Worm (Caenorhabditis elegans) whole organism, mixed stage, embryonic: ENCODE results near the gene piki-1.

Experiments used
- M03D4.4 ChIP-seq: sonication (generic microtip); optimal IDR thresholded peaks from 2 replicates; lab custom pipeline; 2017; ENCODE audit warnings: mild to moderate bottlenecking, missing genetic modification characterization, missing compliant biosample characterization
- bed-3 ChIP-seq: fragments of 200-800 bp; sonication (Bioruptor generic); optimal IDR thresholded peaks from 3 replicates; lab custom pipeline; 2018; ENCODE audit warnings: mild to moderate bottlenecking, missing genetic modification characterization, moderate library complexity, missing compliant biosample characterization
- blmp-1 ChIP-seq: fragments of 150-350 bp; optimal IDR thresholded peaks from 2 replicates; lab custom pipeline; 2014; ENCODE audit warnings: missing biosample characterization, missing genetic modification characterization
- ceh-39 ChIP-seq: fragments of 150-350 bp; optimal IDR thresholded peaks from 2 replicates; lab custom pipeline; 2014; ENCODE audit warnings: missing biosample characterization, missing genetic modification characterization
- ceh-43 ChIP-seq: fragments of 200-800 bp; sonication (Bioruptor generic); optimal IDR thresholded peaks from 2 replicates; lab custom pipeline; 2018; ENCODE audit warnings: mild to moderate bottlenecking, missing genetic modification characterization, moderate library complexity, missing compliant biosample characterization
- ceh-83 ChIP-seq: fragments of 200-800 bp; sonication (Bioruptor generic); optimal IDR thresholded peaks from 2 replicates; lab custom pipeline; 2018; ENCODE audit warnings: mild to moderate bottlenecking, missing genetic modification characterization, missing compliant biosample characterization
- ces-1 ChIP-seq: fragments of 150-350 bp; optimal IDR thresholded peaks from 2 replicates; lab custom pipeline; 2014; ENCODE audit warnings: missing biosample characterization, missing genetic modification reagents, missing genetic modification characterization
- cnd-1 ChIP-seq: fragments of 200-800 bp; sonication (Bioruptor generic); optimal IDR thresholded peaks from 2 replicates; lab custom pipeline; 2018; ENCODE audit warnings: mild to moderate bottlenecking, missing genetic modification characterization, missing compliant biosample characterization
- drap-1 ChIP-seq: fragments of 200-800 bp; sonication (Bioruptor generic); optimal IDR thresholded peaks from 3 replicates; lab custom pipeline; 2018; ENCODE audit warnings: mild to moderate bottlenecking, missing genetic modification characterization, missing compliant biosample characterization
- elt-1 ChIP-seq: sonication (generic microtip); optimal IDR thresholded peaks from 2 replicates; lab custom pipeline; 2017; ENCODE audit warnings: missing genetic modification characterization, mild to moderate bottlenecking, missing compliant biosample characterization, antibody characterized with exemption, moderate library complexity, borderline replicate concordance; ENCODE audit not compliant: insufficient read depth
- elt-3 ChIP-seq: fragments of 150-350 bp; optimal IDR thresholded peaks from 2 replicates; lab custom pipeline; 2014; ENCODE audit warnings: missing biosample characterization, missing genetic modification characterization
- flh-1 ChIP-seq: fragments of 200-800 bp; sonication (Bioruptor generic); optimal IDR thresholded peaks from 2 replicates; lab custom pipeline; 2018; ENCODE audit warnings: mild to moderate bottlenecking, missing genetic modification characterization, moderate library complexity, missing compliant biosample characterization
- ham-2 ChIP-seq: fragments of 200-800 bp; sonication (Bioruptor generic); optimal IDR thresholded peaks from 2 replicates; lab custom pipeline; 2018; ENCODE audit warnings: mild to moderate bottlenecking, missing genetic modification characterization, missing compliant biosample characterization
- hlh-1 ChIP-seq: fragments of 150-350 bp; optimal IDR thresholded peaks from 2 replicates; lab custom pipeline; 2014; ENCODE audit warnings: missing biosample characterization, missing genetic modification reagents, missing genetic modification characterization
- lin-13 ChIP-seq: fragments of 150-350 bp; optimal IDR thresholded peaks from 2 replicates; lab custom pipeline; 2014; ENCODE audit warnings: missing biosample characterization, missing genetic modification characterization
- lin-32 ChIP-seq: fragments of 200-800 bp; sonication (Bioruptor generic); optimal IDR thresholded peaks from 2 replicates; lab custom pipeline; 2018; ENCODE audit warnings: mild to moderate bottlenecking, missing genetic modification characterization, missing compliant biosample characterization
- lsy-2 ChIP-seq: fragments of 150-350 bp; optimal IDR thresholded peaks from 2 replicates; lab custom pipeline; 2014; ENCODE audit warnings: missing biosample characterization, missing genetic modification characterization
- mab-5 ChIP-seq: fragments of 150-350 bp; optimal IDR thresholded peaks from 2 replicates; lab custom pipeline; 2014; ENCODE audit warnings: missing biosample characterization, missing genetic modification characterization
- mep-1 ChIP-seq: fragments of 150-350 bp; optimal IDR thresholded peaks from 2 replicates; lab custom pipeline; 2017; ENCODE audit warnings: missing biosample characterization, missing genetic modification reagents, missing genetic modification characterization, inconsistent platforms
- mls-2 ChIP-seq: sonication (generic microtip); optimal IDR thresholded peaks from 2 replicates; lab custom pipeline; 2016; ENCODE audit warnings: mild to moderate bottlenecking, missing genetic modification characterization, moderate library complexity, missing compliant biosample characterization
- nhr-12 ChIP-seq: fragments of 150-350 bp; optimal IDR thresholded peaks from 2 replicates; lab custom pipeline; 2014; ENCODE audit warnings: missing biosample characterization, missing genetic modification characterization
- nhr-2 ChIP-seq: fragments of 150-350 bp; optimal IDR thresholded peaks from 2 replicates; lab custom pipeline; 2014; ENCODE audit warnings: missing biosample characterization, missing genetic modification characterization
- nhr-237 ChIP-seq: fragments of 150-350 bp; optimal IDR thresholded peaks from 2 replicates; lab custom pipeline; 2014; ENCODE audit warnings: missing biosample characterization, missing genetic modification characterization
- nhr-28 ChIP-seq: fragments of 150-350 bp; optimal IDR thresholded peaks from 2 replicates; lab custom pipeline; 2014; ENCODE audit warnings: missing biosample characterization, missing genetic modification characterization
- nhr-76 ChIP-seq: sonication (generic microtip); optimal IDR thresholded peaks from 2 replicates; lab custom pipeline; 2017; ENCODE audit warnings: missing biosample characterization, missing genetic modification characterization
- pha-4 ChIP-seq: fragments of 150-350 bp; optimal IDR thresholded peaks from 2 replicates; lab custom pipeline; 2018; ENCODE audit warnings: missing biosample characterization, missing genetic modification reagents, missing genetic modification characterization
- sem-2 ChIP-seq: fragments of 200-800 bp; sonication (Bioruptor generic); optimal IDR thresholded peaks from 2 replicates; lab custom pipeline; 2018; ENCODE audit warnings: mild to moderate bottlenecking, missing genetic modification characterization, missing compliant biosample characterization
- snpc-4 ChIP-seq: fragments of 150-350 bp; optimal IDR thresholded peaks from 2 replicates; lab custom pipeline; 2014; ENCODE audit warnings: missing biosample characterization, missing genetic modification characterization
- sptf-1 ChIP-seq: sonication (generic microtip); optimal IDR thresholded peaks from 2 replicates; lab custom pipeline; 2017; ENCODE audit warnings: mild to moderate bottlenecking, missing genetic modification characterization, moderate library complexity, missing compliant biosample characterization
- tbx-8 ChIP-seq: fragments of 200-800 bp; sonication (Bioruptor generic); optimal IDR thresholded peaks from 2 replicates; lab custom pipeline; 2018; ENCODE audit warnings: mild to moderate bottlenecking, missing genetic modification characterization, moderate library complexity, missing compliant biosample characterization
- unc-120 ChIP-seq: sonication (generic microtip); optimal IDR thresholded peaks from 2 replicates; lab custom pipeline; 2017; ENCODE audit warnings: missing genetic modification characterization, missing compliant biosample characterization; ENCODE audit not compliant: poor library complexity, severe bottlenecking
- unc-39 ChIP-seq: fragments of 150-350 bp; optimal IDR thresholded peaks from 2 replicates; lab custom pipeline; 2014; ENCODE audit warnings: missing biosample characterization, missing genetic modification characterization
- unc-62 ChIP-seq: fragments of 150-350 bp; optimal IDR thresholded peaks from 2 replicates; lab custom pipeline; 2014; ENCODE audit warnings: missing biosample characterization, missing genetic modification reagents, missing genetic modification characterization
- zip-8 ChIP-seq: fragments of 150-350 bp; optimal IDR thresholded peaks from 2 replicates; lab custom pipeline; 2014; ENCODE audit warnings: missing biosample characterization, missing genetic modification characterization
- ztf-11 ChIP-seq: fragments of 150-350 bp; optimal IDR thresholded peaks from 2 replicates; lab custom pipeline; 2014; ENCODE audit warnings: missing biosample characterization, missing genetic modification characterization

The piki-1 gene

DNA sequence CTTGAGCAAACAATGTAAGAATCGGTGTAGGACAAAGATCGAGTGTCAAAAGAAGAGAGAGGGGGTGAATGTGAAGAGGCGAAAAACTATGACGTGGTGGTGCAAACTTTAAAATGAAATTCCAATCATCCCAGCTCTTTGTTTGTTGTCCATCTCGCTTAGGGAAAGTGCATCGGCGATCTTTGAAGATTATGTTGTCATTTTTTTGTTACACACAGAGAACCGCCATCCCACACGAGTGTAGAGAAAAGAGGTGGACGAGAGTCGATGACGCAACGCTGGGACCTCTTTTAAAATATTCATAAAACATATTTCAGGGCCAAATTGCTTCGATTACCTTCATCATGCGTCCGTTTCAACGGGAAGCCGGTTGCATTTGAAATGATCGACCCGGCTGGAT lies 54.8 kb downstream of the piki-1 start:
- peak; percentile 62 for TF ChIP-seq zip-8
- TF ChIP-seq blmp-1 (tag; lab: Kevin White, UChicago) = no peak
- TF ChIP-seq, all 35 proteins: peak for 1

DNA sequence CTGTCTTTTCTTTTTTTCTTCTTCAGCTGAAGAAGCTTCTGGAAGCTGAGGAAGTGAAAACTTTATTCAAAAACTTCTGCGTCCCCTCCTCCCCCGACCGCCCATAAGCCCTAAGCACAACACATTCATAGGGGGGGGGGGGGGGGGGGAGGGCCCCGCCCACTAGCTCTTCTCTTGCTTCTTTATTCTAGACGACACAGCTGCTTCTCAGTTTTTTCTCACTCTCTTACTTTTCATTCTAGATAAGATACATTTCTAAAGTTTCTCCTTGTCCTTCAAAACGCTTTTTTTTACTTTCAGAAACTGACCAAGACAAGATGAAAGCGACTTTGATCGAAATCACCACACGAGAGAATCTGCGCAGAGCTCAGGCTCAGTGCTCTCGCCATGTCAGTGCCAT lies 56.4 kb downstream of the piki-1 start, which contains the start of gene T10B10.4:
Gene T10B10.4 (plus strand): TSS at position 301 of the 400 bp plus-strand sequence.
- no peak for TF ChIP-seq pha-4 (tag; lab: Kevin White, UChicago)
- no peak for TF ChIP-seq snpc-4
- TF ChIP-seq mab-5 (tag; lab: Kevin White, UChicago) = no peak
- no peak for TF ChIP-seq flh-1
- TF ChIP-seq sptf-1 (tag; lab: Kevin White, UChicago) = no peak
- no peak for TF ChIP-seq elt-3 (tag; lab: Kevin White, UChicago)
- no peak for TF ChIP-seq bed-3 (GFP tag; lab: Kevin White, UChicago)

DNA sequence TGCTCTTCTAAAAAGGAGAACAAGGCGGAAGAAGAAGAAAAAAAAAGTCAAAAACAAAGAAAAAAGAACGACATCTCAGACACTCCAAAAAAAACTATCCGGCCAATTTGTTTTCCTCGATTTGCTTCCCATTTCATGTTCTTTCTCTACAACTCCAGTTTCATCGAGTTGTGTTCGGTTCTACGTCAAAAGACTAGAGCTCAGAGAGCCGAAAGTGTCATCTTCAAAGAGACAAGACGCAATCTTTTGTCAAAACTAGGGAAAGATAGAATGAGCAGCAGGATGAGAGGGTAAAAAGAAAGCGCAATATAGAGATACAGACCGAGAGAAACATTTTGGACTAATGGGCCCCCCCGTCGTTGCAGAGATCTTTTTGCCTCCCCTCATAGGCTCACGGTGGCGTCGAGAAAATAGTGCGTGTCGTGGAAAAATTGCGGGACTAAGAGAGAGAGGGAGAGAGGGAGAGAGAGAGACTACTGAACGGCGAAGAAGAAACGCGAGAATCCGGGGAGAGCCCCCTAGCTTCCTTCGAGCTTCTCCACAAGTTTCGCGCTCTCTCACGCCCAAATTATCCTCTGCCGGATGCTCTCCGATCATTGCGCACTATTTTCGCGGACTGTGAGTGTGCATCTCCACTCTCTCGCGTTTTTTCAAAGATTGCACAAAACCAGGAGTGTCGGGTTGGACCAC lies 57.1 kb downstream of the piki-1 start:
- TF ChIP-seq nhr-76 (tag; lab: Kevin White, UChicago) = no peak
- no peak for TF ChIP-seq nhr-237
- no peak for TF ChIP-seq unc-39
- no peak for TF ChIP-seq mep-1
- TF ChIP-seq elt-1 (tag; lab: Kevin White, UChicago) = no peak
- TF ChIP-seq sptf-1 (tag; lab: Kevin White, UChicago) = peak; percentile 67
- TF ChIP-seq tbx-8 (GFP tag; lab: Kevin White, UChicago) = no peak
- TF ChIP-seq elt-3 (tag; lab: Kevin White, UChicago) = no peak
- no peak for TF ChIP-seq nhr-12 (tag; lab: Kevin White, UChicago)
- TF ChIP-seq ceh-39 (tag; lab: Kevin White, UChicago) = no peak
- peak; percentile 72 for TF ChIP-seq unc-62
- TF ChIP-seq pha-4 (tag; lab: Kevin White, UChicago) = no peak
- TF ChIP-seq flh-1 = no peak
- peak; percentile 89 for TF ChIP-seq unc-120 (tag; lab: Kevin White, UChicago)
- TF ChIP-seq hlh-1 (tag; lab: Kevin White, UChicago) = peak; percentile 65
- peak; percentile 4 for TF ChIP-seq ztf-11 (tag; lab: Kevin White, UChicago)
- no peak for TF ChIP-seq blmp-1 (tag; lab: Kevin White, UChicago)
- no peak for TF ChIP-seq nhr-2
- TF ChIP-seq mls-2 (tag; lab: Kevin White, UChicago) = peak; percentile 40
- TF ChIP-seq nhr-28 = no peak
- TF ChIP-seq ham-2 = no peak
- TF ChIP-seq ceh-43 (GFP tag; lab: Kevin White, UChicago) = no peak
- no peak for TF ChIP-seq cnd-1 (tag; lab: Kevin White, UChicago)
- TF ChIP-seq zip-8 = no peak
- no peak for TF ChIP-seq sem-2 (GFP tag; lab: Kevin White, UChicago)
- peak; percentile 29 for TF ChIP-seq drap-1 (GFP tag; lab: Kevin White, UChicago)
- TF ChIP-seq lsy-2 (tag; lab: Kevin White, UChicago) = no peak
- TF ChIP-seq ceh-83 (GFP tag; lab: Kevin White, UChicago) = no peak
- TF ChIP-seq lin-13 (tag; lab: Kevin White, UChicago) = no peak
- peak; percentile 4 for TF ChIP-seq mab-5 (tag; lab: Kevin White, UChicago)
- TF ChIP-seq ces-1 = peak; percentile 73
- TF ChIP-seq lin-32 (GFP tag; lab: Kevin White, UChicago) = no peak
- TF ChIP-seq snpc-4 = no peak
- TF ChIP-seq bed-3 (GFP tag; lab: Kevin White, UChicago) = no peak
- no peak for TF ChIP-seq M03D4.4 (tag; lab: Kevin White, UChicago)

DNA sequence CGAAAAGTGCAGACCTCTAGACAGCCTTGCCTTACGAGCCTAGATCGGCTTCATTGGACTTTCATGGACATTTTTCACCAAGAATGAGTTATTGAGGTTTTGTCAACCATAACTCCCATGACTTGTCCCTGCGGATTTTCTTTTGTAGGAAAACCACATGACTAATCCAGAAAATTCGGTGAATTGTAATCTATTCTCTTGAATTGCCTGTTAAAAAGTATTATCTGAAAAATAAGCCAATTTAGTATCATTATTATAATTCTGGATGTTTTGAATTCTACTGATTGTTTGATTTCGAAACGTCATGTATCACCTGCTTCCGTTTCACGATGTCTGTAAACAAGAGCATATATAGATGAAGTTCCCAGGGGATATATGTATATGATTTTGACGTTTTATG lies 57.7 kb downstream of the piki-1 start:
- no peak for TF ChIP-seq tbx-8 (GFP tag; lab: Kevin White, UChicago)
- no peak for TF ChIP-seq mep-1
- TF ChIP-seq nhr-237 = no peak
- TF ChIP-seq ham-2 = no peak
- TF ChIP-seq ztf-11 (tag; lab: Kevin White, UChicago) = no peak
- TF ChIP-seq pha-4 (tag; lab: Kevin White, UChicago) = no peak
- TF ChIP-seq nhr-28 = no peak
- no peak for TF ChIP-seq nhr-2
- no peak for TF ChIP-seq flh-1
- TF ChIP-seq ceh-43 (GFP tag; lab: Kevin White, UChicago) = no peak
- no peak for TF ChIP-seq unc-39
- TF ChIP-seq unc-120 (tag; lab: Kevin White, UChicago) = no peak
- TF ChIP-seq, all 35 proteins: peak for 0
